Worm (Caenorhabditis elegans) whole organism, young adult: Measurements from ENCODE around the gene C34F6.9.

Experiments
- B0261.1 ChIP-seq: sonication (generic microtip); optimal IDR thresholded peaks from 2 replicates; lab custom pipeline; 2016; ENCODE audit warnings: mild to moderate bottlenecking, missing genetic modification characterization, moderate library complexity, missing compliant biosample characterization
- B0336.3 ChIP-seq: fragments of 200-800 bp; sonication (Bioruptor generic); IDR thresholded peaks from 2 replicates; pipeline ENCODE4 v1.3.6; 2022; ENCODE audit warnings: missing genetic modification characterization, missing compliant biosample characterization
- F37B4.10 ChIP-seq: fragments of 200-800 bp; sonication (Bioruptor generic); IDR thresholded peaks from 2 replicates; pipeline ENCODE4 v1.3.6; 2022; ENCODE audit warnings: missing genetic modification characterization, missing compliant biosample characterization
- F57A8.1 ChIP-seq: fragments of 200-800 bp; sonication (Bioruptor generic); optimal IDR thresholded peaks from 2 replicates; lab custom pipeline; 2018; ENCODE audit warnings: mild to moderate bottlenecking, missing genetic modification characterization, moderate library complexity, missing compliant biosample characterization
- K11D2.4 ChIP-seq: fragments of 200-800 bp; sonication (Bioruptor generic); IDR thresholded peaks from 2 replicates; pipeline ENCODE4 v1.3.6; 2022; ENCODE audit warnings: missing genetic modification reagents, missing genetic modification characterization, missing compliant biosample characterization
- T07F8.4 ChIP-seq: sonication (generic microtip); optimal IDR thresholded peaks from 2 replicates; lab custom pipeline; 2016; ENCODE audit warnings: mild to moderate bottlenecking, missing genetic modification characterization, moderate library complexity, missing compliant biosample characterization
- Y67H2A.10 ChIP-seq: fragments of 200-800 bp; sonication (Bioruptor generic); conservative IDR thresholded peaks from 2 replicates; pipeline ENCODE4 v1.3.6; 2022; ENCODE audit warnings: missing genetic modification reagents, missing genetic modification characterization, missing compliant biosample characterization
- ZK185.1 ChIP-seq: sonication (generic microtip); optimal IDR thresholded peaks from 2 replicates; lab custom pipeline; 2016; ENCODE audit warnings: mild to moderate bottlenecking, missing genetic modification characterization, missing compliant biosample characterization; ENCODE audit not compliant: poor library complexity, severe bottlenecking
- aptf-3 ChIP-seq: fragments of 200-800 bp; sonication (Bioruptor generic); IDR thresholded peaks from 2 replicates; pipeline ENCODE4 v1.3.6; 2022; ENCODE audit warnings: missing genetic modification characterization, missing compliant biosample characterization
- athp-1 ChIP-seq: sonication (generic microtip); optimal IDR thresholded peaks from 2 replicates; lab custom pipeline; 2017; ENCODE audit warnings: mild to moderate bottlenecking, missing genetic modification characterization, missing compliant biosample characterization
- bed-1 ChIP-seq: fragments of 200-800 bp; sonication (Bioruptor generic); IDR thresholded peaks from 2 replicates; pipeline ENCODE4 v1.3.6; 2022; ENCODE audit warnings: missing genetic modification reagents, missing genetic modification characterization, missing compliant biosample characterization
- bed-2 ChIP-seq: fragments of 200-800 bp; sonication (Bioruptor generic); IDR thresholded peaks from 2 replicates; pipeline ENCODE4 v1.3.6; 2022; ENCODE audit warnings: missing genetic modification reagents, missing genetic modification characterization, missing compliant biosample characterization
- ceh-40 ChIP-seq: fragments of 200-800 bp; sonication (Bioruptor generic); IDR thresholded peaks from 2 replicates; pipeline ENCODE4 v1.3.6; 2022; ENCODE audit warnings: missing genetic modification characterization, missing compliant biosample characterization
- ceh-58 ChIP-seq: fragments of 200-800 bp; sonication (Bioruptor generic); IDR thresholded peaks from 2 replicates; pipeline ENCODE4 v1.3.6; 2022; ENCODE audit warnings: missing genetic modification characterization, missing compliant biosample characterization
- chd-7 ChIP-seq: sonication (generic microtip); optimal IDR thresholded peaks from 2 replicates; lab custom pipeline; 2016; ENCODE audit warnings: mild to moderate bottlenecking, missing genetic modification characterization, moderate library complexity, missing compliant biosample characterization
- dpff-1 ChIP-seq: sonication (generic microtip); optimal IDR thresholded peaks from 2 replicates; lab custom pipeline; 2017; ENCODE audit warnings: mild to moderate bottlenecking, missing genetic modification characterization, missing compliant biosample characterization
- egl-44 ChIP-seq: fragments of 200-800 bp; sonication (Bioruptor generic); IDR thresholded peaks from 2 replicates; pipeline ENCODE4 v1.3.6; 2022; ENCODE audit warnings: missing genetic modification reagents, missing genetic modification characterization, missing compliant biosample characterization
- egrh-3 ChIP-seq: fragments of 200-800 bp; sonication (Bioruptor generic); IDR thresholded peaks from 2 replicates; pipeline ENCODE4 v1.3.6; 2022; ENCODE audit warnings: missing genetic modification reagents, missing genetic modification characterization, missing compliant biosample characterization
- hlh-26 ChIP-seq: fragments of 200-800 bp; sonication (Bioruptor generic); conservative IDR thresholded peaks from 2 replicates; pipeline ENCODE4 v1.3.6; 2022; ENCODE audit warnings: missing genetic modification reagents, missing genetic modification characterization, missing compliant biosample characterization
- let-607 ChIP-seq, 2 experiments: fragments of 200-800 bp in 1 of 2; sonication (Bioruptor generic) in 1 of 2; sonication (generic microtip) in 1 of 2; optimal IDR thresholded peaks; 2 replicates each; lab custom pipeline; 2016 to 2018; ENCODE audit warnings: mild to moderate bottlenecking in 2 of 2, missing compliant biosample characterization in 2 of 2, missing genetic modification characterization in 2 of 2, moderate library complexity in 2 of 2, missing genotype in 1 of 2
- lin-26 ChIP-seq: fragments of 200-800 bp; sonication (Bioruptor generic); IDR thresholded peaks from 2 replicates; pipeline ENCODE4 v1.3.6; 2022; ENCODE audit warnings: missing genetic modification reagents, missing genetic modification characterization, missing compliant biosample characterization
- lir-1 ChIP-seq: fragments of 200-800 bp; sonication (Bioruptor generic); conservative IDR thresholded peaks from 2 replicates; pipeline ENCODE4 v1.3.6; 2022; ENCODE audit warnings: missing genetic modification reagents, missing genetic modification characterization, missing compliant biosample characterization
- lsl-1 ChIP-seq: fragments of 200-800 bp; sonication (Bioruptor generic); optimal IDR thresholded peaks from 2 replicates; lab custom pipeline; 2018; ENCODE audit warnings: mild to moderate bottlenecking, missing genetic modification characterization, moderate library complexity, missing compliant biosample characterization
- nfya-1 ChIP-seq: sonication (generic microtip); optimal IDR thresholded peaks from 2 replicates; lab custom pipeline; 2017; ENCODE audit warnings: antibody characterized with exemption, missing compliant biosample characterization, missing genetic modification characterization, borderline replicate concordance; ENCODE audit not compliant: insufficient read depth
- nfya-2 ChIP-seq: fragments of 200-800 bp; sonication (Bioruptor generic); IDR thresholded peaks from 2 replicates; pipeline ENCODE4 v1.3.6; 2022; ENCODE audit warnings: missing genetic modification reagents, missing genetic modification characterization, missing compliant biosample characterization
- nhr-80 ChIP-seq: sonication (generic microtip); optimal IDR thresholded peaks from 2 replicates; lab custom pipeline; 2016; ENCODE audit warnings: missing genetic modification characterization, missing compliant biosample characterization
- pbrm-1 ChIP-seq: fragments of 200-800 bp; sonication (Bioruptor generic); IDR thresholded peaks from 2 replicates; pipeline ENCODE4 v1.3.6; 2022; ENCODE audit warnings: missing genetic modification reagents, missing genetic modification characterization, missing compliant biosample characterization
- rcor-1 ChIP-seq: fragments of 200-800 bp; sonication (Bioruptor generic); IDR thresholded peaks from 2 replicates; pipeline ENCODE4 v1.3.6; 2022; ENCODE audit warnings: missing genetic modification reagents, missing genetic modification characterization, missing compliant biosample characterization
- repo-1 ChIP-seq: sonication (generic microtip); optimal IDR thresholded peaks from 2 replicates; lab custom pipeline; 2017; ENCODE audit warnings: mild to moderate bottlenecking, missing genetic modification characterization, missing compliant biosample characterization
- snpc-1.3 ChIP-seq: sonication (generic microtip); optimal IDR thresholded peaks from 2 replicates; lab custom pipeline; 2017; ENCODE audit warnings: missing genetic modification characterization, mild to moderate bottlenecking, missing compliant biosample characterization, antibody characterized with exemption, moderate library complexity, missing genotype, missing genetic modification reagents; ENCODE audit not compliant: insufficient read depth
- tbx-9 ChIP-seq: sonication (generic microtip); optimal IDR thresholded peaks from 2 replicates; lab custom pipeline; 2016; ENCODE audit warnings: borderline replicate concordance, missing genetic modification characterization, inconsistent platforms, missing compliant biosample characterization
- zfh-2 ChIP-seq: fragments of 200-800 bp; sonication (Bioruptor generic); conservative IDR thresholded peaks from 2 replicates; pipeline ENCODE4 v1.3.6; 2022; ENCODE audit warnings: missing genetic modification reagents, missing genetic modification characterization, missing compliant biosample characterization
- ztf-18 ChIP-seq: sonication (generic microtip); optimal IDR thresholded peaks from 2 replicates; lab custom pipeline; 2016; ENCODE audit warnings: missing genotype, mild to moderate bottlenecking, missing genetic modification characterization, missing compliant biosample characterization
- ztf-25 ChIP-seq: fragments of 200-800 bp; sonication (Bioruptor generic); IDR thresholded peaks from 2 replicates; pipeline ENCODE4 v1.3.6; 2022; ENCODE audit warnings: missing genetic modification reagents, missing genetic modification characterization, missing compliant biosample characterization

Gene C34F6.9

ce11 chrX:11250983-11251382 lies 28.5 kb upstream of the C34F6.9 start (continued):
- TF ChIP-seq zfh-2 (no peak), K11D2.4 (GFP tag; lab: Robert Waterston, UW) (no peak), Y67H2A.10 (GFP tag; lab: Robert Waterston, UW) (no peak), nhr-80 (tag; lab: Kevin White, UChicago) (no peak), lir-1 (GFP tag; lab: Robert Waterston, UW) (no peak), egrh-3 (GFP tag; lab: Robert Waterston, UW) (no peak), pbrm-1 (GFP tag; lab: Robert Waterston, UW) (no peak)

- no peak for TF ChIP-seq ztf-18
- TF ChIP-seq bed-1 (GFP tag; lab: Robert Waterston, UW): 0 out of 2 replicates have a peak, but pooled peaks have one; percentile 26
Measured at ce11 chrX:11249392-11249791, 26.9 kb upstream of the C34F6.9 start.

ce11 chrX:11248083-11248482 lies 25.6 kb upstream of the C34F6.9 start:
- TF ChIP-seq lin-26 (GFP tag; lab: Robert Waterston, UW) (peak; percentile 39; the same call in 1 of the 2 replicates), hlh-26 (no peak)
- TF ChIP-seq, all 124 proteins: peak for 1

ce11 chrX:11245056-11245455 lies 22.6 kb upstream of the C34F6.9 start:
- TF ChIP-seq T07F8.4 (tag; lab: Kevin White, UChicago): no peak
- TF ChIP-seq aptf-3: no peak
- no peak for TF ChIP-seq dpff-1 (tag; lab: Kevin White, UChicago)
- no peak for TF ChIP-seq B0336.3 (GFP tag; lab: Robert Waterston, UW)
- TF ChIP-seq chd-7: no peak
- TF ChIP-seq, all 124 proteins: peak for 0

- TF ChIP-seq let-607 (tag; optimal IDR thresholded peaks at IDR 0.05; lab: Kevin White, UChicago) (no peak), repo-1 (tag; lab: Kevin White, UChicago) (no peak), ceh-40 (GFP tag; lab: Robert Waterston, UW) (no peak), nfya-2 (GFP tag; lab: Robert Waterston, UW) (no peak), F37B4.10 (GFP tag; lab: Robert Waterston, UW) (no peak), rcor-1 (GFP tag; lab: Robert Waterston, UW) (no peak), athp-1 (tag; lab: Kevin White, UChicago) (no peak), ZK185.1 (tag; lab: Kevin White, UChicago) (no peak), tbx-9 (tag; lab: Kevin White, UChicago) (no peak), egl-44 (GFP tag; lab: Robert Waterston, UW) (no peak), F57A8.1 (GFP tag; lab: Kevin White, UChicago) (no peak), B0261.1 (tag; lab: Kevin White, UChicago) (no peak), snpc-1.3 (tag; lab: Kevin White, UChicago) (no peak), bed-2 (GFP tag; lab: Robert Waterston, UW) (no peak), ztf-25 (GFP tag; lab: Robert Waterston, UW) (no peak), lsl-1 (no peak), nfya-1 (no peak), B0336.3 (GFP tag; lab: Robert Waterston, UW) (no peak), ceh-58 (no peak), Y67H2A.10 (GFP tag; lab: Robert Waterston, UW) (no peak)
Measured at ce11 chrX:11243604-11244003, 21.2 kb upstream of the C34F6.9 start.
